Worm (Caenorhabditis elegans) whole organism, L3 larva: ENCODE results near the gene C10E2.1.

Experiments
- R02D3.7 ChIP-seq: fragments of 150-350 bp; optimal IDR thresholded peaks from 2 replicates; lab custom pipeline; 2014; ENCODE audit warnings: missing biosample characterization, missing genetic modification characterization
- aly-2 ChIP-seq: fragments of 150-350 bp; optimal IDR thresholded peaks from 2 replicates; lab custom pipeline; 2014; ENCODE audit warnings: missing biosample characterization, missing genetic modification characterization
- ama-1 ChIP-seq: fragments of 150-350 bp; optimal IDR thresholded peaks from 2 replicates; lab custom pipeline; 2018
- daf-12 ChIP-seq: fragments of 150-350 bp; optimal IDR thresholded peaks from 2 replicates; lab custom pipeline; 2014; ENCODE audit warnings: missing biosample characterization, missing genetic modification reagents, missing genetic modification characterization
- egl-27 ChIP-seq: sonication (generic microtip); optimal IDR thresholded peaks from 4 replicates; lab custom pipeline; 2017; ENCODE audit warnings: missing biosample characterization, missing genetic modification reagents, missing genetic modification characterization
- elt-1 ChIP-seq: fragments of 150-350 bp; optimal IDR thresholded peaks from 2 replicates; lab custom pipeline; 2014; ENCODE audit warnings: missing biosample characterization, missing genetic modification characterization
- elt-3 ChIP-seq, 3 experiments: fragments of 150-350 bp in 1 of 3; sonication (generic microtip) in 2 of 3; optimal IDR thresholded peaks; 2 replicates in 2 of 3; 4 replicates in 1 of 3; lab custom pipeline; 2014 to 2017; ENCODE audit warnings: missing biosample characterization in 3 of 3, missing genetic modification characterization in 3 of 3
- eor-1 ChIP-seq, 2 experiments: fragments of 150-350 bp; optimal IDR thresholded peaks; 2 replicates each; lab custom pipeline; 2014 to 2018; ENCODE audit warnings: missing biosample characterization in 2 of 2, missing genetic modification characterization in 2 of 2
- fkh-10 ChIP-seq: sonication (generic microtip); optimal IDR thresholded peaks from 2 replicates; lab custom pipeline; 2017; ENCODE audit warnings: missing biosample characterization, missing genetic modification reagents, missing genetic modification characterization
- fkh-2 ChIP-seq: fragments of 150-350 bp; optimal IDR thresholded peaks from 2 replicates; lab custom pipeline; 2014; ENCODE audit warnings: missing biosample characterization, missing genetic modification reagents, missing genetic modification characterization
- jun-1 ChIP-seq: fragments of 150-350 bp; optimal IDR thresholded peaks from 2 replicates; lab custom pipeline; 2014; ENCODE audit warnings: missing biosample characterization, missing genetic modification reagents, missing genetic modification characterization
- lin-15B ChIP-seq: fragments of 150-350 bp; optimal IDR thresholded peaks from 2 replicates; lab custom pipeline; 2014; ENCODE audit warnings: missing biosample characterization, missing genetic modification characterization
- lin-39 ChIP-seq: fragments of 150-350 bp; optimal IDR thresholded peaks from 2 replicates; lab custom pipeline; 2018; ENCODE audit warnings: missing biosample characterization, missing genetic modification reagents, missing genetic modification characterization
- mml-1 ChIP-seq: fragments of 150-350 bp; sonication (generic microtip); optimal IDR thresholded peaks from 3 replicates; lab custom pipeline; 2014; ENCODE audit warnings: missing biosample characterization, missing genetic modification characterization
- nfya-1 ChIP-seq: sonication (generic microtip); optimal IDR thresholded peaks from 2 replicates; lab custom pipeline; 2017; ENCODE audit warnings: missing genetic modification characterization, mild to moderate bottlenecking, missing compliant biosample characterization, antibody characterized with exemption, moderate library complexity; ENCODE audit not compliant: insufficient read depth
- nhr-12 ChIP-seq: fragments of 150-350 bp; optimal IDR thresholded peaks from 2 replicates; lab custom pipeline; 2014; ENCODE audit warnings: missing biosample characterization, missing genetic modification characterization
- nhr-23 ChIP-seq: fragments of 150-350 bp; optimal IDR thresholded peaks from 2 replicates; lab custom pipeline; 2014; ENCODE audit warnings: missing biosample characterization, missing genetic modification reagents, missing genetic modification characterization
- nhr-237 ChIP-seq: fragments of 150-350 bp; optimal IDR thresholded peaks from 2 replicates; lab custom pipeline; 2014; ENCODE audit warnings: missing biosample characterization, missing genetic modification characterization
- nhr-25 ChIP-seq: sonication (generic microtip); optimal IDR thresholded peaks from 2 replicates; lab custom pipeline; 2017; ENCODE audit warnings: missing biosample characterization, missing genetic modification characterization
- nhr-28 ChIP-seq: fragments of 150-350 bp; optimal IDR thresholded peaks from 2 replicates; lab custom pipeline; 2014; ENCODE audit warnings: missing biosample characterization, missing genetic modification characterization
- nhr-43 ChIP-seq: sonication (generic microtip); optimal IDR thresholded peaks from 2 replicates; lab custom pipeline; 2016; ENCODE audit warnings: mild to moderate bottlenecking, missing genetic modification characterization, missing compliant biosample characterization; ENCODE audit not compliant: poor library complexity, severe bottlenecking
- nhr-67 ChIP-seq: fragments of 150-350 bp; optimal IDR thresholded peaks from 2 replicates; lab custom pipeline; 2014; ENCODE audit warnings: missing biosample characterization, missing genetic modification characterization
- nhr-76 ChIP-seq: fragments of 150-350 bp; sonication (generic microtip); optimal IDR thresholded peaks from 5 replicates; lab custom pipeline; 2014; ENCODE audit warnings: missing biosample characterization, missing genetic modification characterization
- nhr-77 ChIP-seq: fragments of 150-350 bp; optimal IDR thresholded peaks from 2 replicates; lab custom pipeline; 2014; ENCODE audit warnings: missing biosample characterization, missing genetic modification characterization
- pha-4 ChIP-seq: fragments of 150-350 bp; optimal IDR thresholded peaks from 2 replicates; lab custom pipeline; 2014; ENCODE audit warnings: missing biosample characterization, missing genetic modification reagents, missing genetic modification characterization
- pqm-1 ChIP-seq: fragments of 150-350 bp; optimal IDR thresholded peaks from 2 replicates; lab custom pipeline; 2017; ENCODE audit warnings: missing biosample characterization, missing genetic modification characterization, inconsistent platforms
- sea-2 ChIP-seq: fragments of 150-350 bp; sonication (generic microtip); optimal IDR thresholded peaks from 4 replicates; lab custom pipeline; 2014; ENCODE audit warnings: missing biosample characterization, missing genetic modification reagents, missing genetic modification characterization
- skn-1 ChIP-seq: fragments of 150-350 bp; optimal IDR thresholded peaks from 2 replicates; lab custom pipeline; 2014; ENCODE audit warnings: missing biosample characterization, missing genetic modification characterization
- snpc-4 ChIP-seq: fragments of 150-350 bp; optimal IDR thresholded peaks from 2 replicates; lab custom pipeline; 2014; ENCODE audit warnings: missing biosample characterization, missing genetic modification characterization
- unc-39 ChIP-seq: sonication (generic microtip); optimal IDR thresholded peaks from 4 replicates; lab custom pipeline; 2017; ENCODE audit warnings: missing biosample characterization, missing genetic modification characterization
- zag-1 ChIP-seq: fragments of 150-350 bp; optimal IDR thresholded peaks from 2 replicates; lab custom pipeline; 2014; ENCODE audit warnings: missing biosample characterization, missing genetic modification characterization
- ztf-4 ChIP-seq: fragments of 150-350 bp; optimal IDR thresholded peaks from 2 replicates; lab custom pipeline; 2014; ENCODE audit warnings: missing biosample characterization, missing genetic modification characterization

The C10E2.1 gene

DNA sequence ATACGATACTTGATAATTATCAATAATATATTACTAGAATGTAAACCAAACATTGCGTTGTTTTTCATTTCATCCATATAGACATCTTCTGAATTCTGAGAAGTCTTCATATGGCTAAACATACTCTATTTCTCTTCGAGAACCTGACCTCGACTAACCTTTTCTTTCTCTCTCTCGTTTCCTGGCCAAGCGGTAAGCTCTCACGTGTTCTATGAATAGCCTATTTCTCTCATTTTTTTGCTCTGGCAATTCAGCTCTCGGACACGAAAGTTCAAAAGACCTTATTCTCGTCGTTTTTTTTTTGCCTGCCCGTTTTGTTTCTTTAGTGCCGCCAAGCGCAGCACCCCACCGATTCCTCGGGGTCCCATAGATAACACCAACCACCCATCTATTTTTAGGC is 25.2 kb upstream of the C10E2.1 start:
- no peak for TF ChIP-seq daf-12 (tag; lab: Kevin White, UChicago)
- no peak for TF ChIP-seq sea-2 (GFP tag; lab: Kevin White, UChicago)
- no peak for TF ChIP-seq jun-1 (tag; lab: Kevin White, UChicago)
- TF ChIP-seq pha-4: no peak
- TF ChIP-seq R02D3.7 (tag; lab: Kevin White, UChicago): no peak
- TF ChIP-seq fkh-2 (tag; lab: Kevin White, UChicago): no peak
- TF ChIP-seq ztf-4: no peak
- TF ChIP-seq aly-2 (tag; lab: Kevin White, UChicago): no peak
- TF ChIP-seq lin-39 (tag; lab: Kevin White, UChicago): peak; percentile 56
- no peak for TF ChIP-seq egl-27
- TF ChIP-seq nfya-1 (tag; lab: Kevin White, UChicago): peak; percentile 17
- TF ChIP-seq zag-1: no peak
- no peak for TF ChIP-seq fkh-10 (GFP tag; lab: Kevin White, UChicago)
- no peak for TF ChIP-seq eor-1 (tag; optimal IDR thresholded peaks at IDR 0.05; lab: Kevin White, UChicago)
- TF ChIP-seq nhr-23 (tag; lab: Kevin White, UChicago): no peak
- no peak for TF ChIP-seq ama-1

DNA sequence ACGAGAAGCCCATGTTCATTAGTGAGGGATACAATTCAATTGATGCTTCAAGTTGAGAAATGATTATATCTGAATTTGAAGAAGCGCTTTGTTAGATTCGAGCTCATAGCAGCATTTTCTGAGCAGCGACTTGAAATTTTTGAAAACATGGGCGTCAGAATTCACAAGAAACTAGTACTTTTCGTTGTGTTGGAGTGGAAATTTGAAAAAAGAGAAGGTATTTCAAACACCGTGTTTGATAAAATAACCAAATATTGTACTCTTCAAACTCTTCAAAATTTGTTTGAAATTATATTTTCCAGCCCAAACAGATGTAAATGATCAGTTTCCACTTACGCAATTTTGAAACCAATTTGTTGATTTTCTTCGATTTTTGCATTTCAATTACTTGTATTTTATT is 17.7 kb upstream of the C10E2.1 start, which contains the start of gene C10E2.2:
TSS of gene C10E2.2 (plus strand) at position 301 of the 400 bp plus-strand sequence.
- TF ChIP-seq aly-2 (tag; lab: Kevin White, UChicago) (no peak), nhr-67 (tag; lab: Kevin White, UChicago) (no peak), egl-27 (no peak), nhr-23 (tag; lab: Kevin White, UChicago) (no peak), lin-15B (tag; lab: Kevin White, UChicago) (no peak)
- TF ChIP-seq, all 47 proteins: peak for 0

DNA sequence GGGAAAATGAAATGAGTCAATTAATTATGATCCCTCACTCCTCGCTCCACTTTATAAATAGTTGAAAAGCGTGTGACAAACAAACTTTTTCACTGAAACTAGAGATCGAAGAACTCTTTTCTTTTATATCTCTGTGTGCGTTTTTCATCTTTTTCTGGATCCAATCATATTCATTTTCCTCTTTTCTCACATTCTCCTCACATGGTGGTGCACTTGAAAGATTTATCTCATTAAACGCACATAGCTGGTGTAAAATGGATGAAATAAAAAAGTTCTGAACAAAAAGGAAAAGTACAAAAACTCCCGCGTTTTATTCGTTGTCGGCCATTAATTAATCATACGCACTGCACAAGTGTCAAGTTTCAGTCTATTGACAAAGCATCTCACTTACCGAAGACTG is 10.4 kb upstream of the C10E2.1 start:
- TF ChIP-seq skn-1 (tag; lab: Kevin White, UChicago): no peak
- TF ChIP-seq pqm-1: no peak
- no peak for TF ChIP-seq elt-3 (tag; optimal IDR thresholded peaks at IDR 0.05; lab: Kevin White, UChicago)
- no peak for TF ChIP-seq nhr-43 (tag; lab: Kevin White, UChicago)
- no peak for TF ChIP-seq lin-15B (tag; lab: Kevin White, UChicago)
- TF ChIP-seq fkh-10 (GFP tag; lab: Kevin White, UChicago): no peak
- no peak for TF ChIP-seq elt-1

DNA sequence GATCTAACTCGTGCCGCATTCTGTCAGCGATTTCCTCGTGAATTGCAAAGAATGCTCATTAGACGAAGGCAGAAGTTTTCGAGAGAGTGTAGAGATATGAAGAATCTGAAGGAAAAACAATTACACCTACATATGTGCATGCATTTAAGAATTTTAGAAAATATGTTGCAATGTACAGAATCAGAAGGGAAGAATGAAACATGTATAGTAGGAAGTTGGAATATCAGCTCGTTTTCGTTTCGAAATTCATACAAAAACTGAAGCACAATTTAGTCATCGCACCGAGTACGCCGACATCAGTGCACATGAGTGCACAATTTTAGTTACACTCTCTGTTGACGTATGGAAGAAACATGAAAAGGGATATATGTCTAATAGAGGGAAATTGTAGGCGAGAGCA is 8.2 kb upstream of the C10E2.1 start, which contains the start of gene C10E2.5:
TSS of gene C10E2.5 (minus strand) at position 101 of the 400 bp plus-strand sequence.
- TF ChIP-seq mml-1 (tag; lab: Kevin White, UChicago) (no peak), aly-2 (tag; lab: Kevin White, UChicago) (no peak), nhr-28 (no peak), nhr-25 (tag; lab: Kevin White, UChicago) (no peak), nhr-76 (tag; lab: Kevin White, UChicago) (no peak), snpc-4 (tag; lab: Kevin White, UChicago) (no peak), nhr-237 (tag; lab: Kevin White, UChicago) (no peak), fkh-2 (tag; lab: Kevin White, UChicago) (no peak), egl-27 (no peak), nhr-77 (tag; lab: Kevin White, UChicago) (no peak), jun-1 (tag; lab: Kevin White, UChicago) (no peak), unc-39 (no peak), zag-1 (no peak), nhr-12 (tag; lab: Kevin White, UChicago) (no peak)

DNA sequence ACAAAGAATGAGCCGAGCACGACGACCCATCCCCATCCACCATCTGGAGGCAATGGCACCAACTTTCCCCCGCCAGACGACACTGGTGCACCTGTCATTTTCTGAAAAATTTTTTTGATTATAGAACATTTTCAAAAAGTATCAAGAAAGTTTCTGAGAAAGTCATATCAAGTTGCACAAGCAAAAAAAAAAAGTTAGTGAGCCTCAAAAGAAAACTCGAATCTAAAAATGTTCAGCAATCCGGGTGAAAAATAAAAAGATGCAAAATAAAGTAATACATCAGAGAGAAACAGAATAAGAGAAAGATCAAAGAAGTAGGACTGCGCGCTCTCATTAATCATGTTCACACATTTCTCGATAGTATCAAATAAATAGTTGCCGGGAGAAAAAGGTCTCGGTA is 7.8 kb downstream of the C10E2.1 start, which contains the start of gene mct-6:
TSS of gene mct-6 (minus strand) at position 101 of the 400 bp plus-strand sequence.
- no peak for TF ChIP-seq pqm-1
- peak; percentile 37 for TF ChIP-seq nhr-23 (tag; lab: Kevin White, UChicago)

DNA sequence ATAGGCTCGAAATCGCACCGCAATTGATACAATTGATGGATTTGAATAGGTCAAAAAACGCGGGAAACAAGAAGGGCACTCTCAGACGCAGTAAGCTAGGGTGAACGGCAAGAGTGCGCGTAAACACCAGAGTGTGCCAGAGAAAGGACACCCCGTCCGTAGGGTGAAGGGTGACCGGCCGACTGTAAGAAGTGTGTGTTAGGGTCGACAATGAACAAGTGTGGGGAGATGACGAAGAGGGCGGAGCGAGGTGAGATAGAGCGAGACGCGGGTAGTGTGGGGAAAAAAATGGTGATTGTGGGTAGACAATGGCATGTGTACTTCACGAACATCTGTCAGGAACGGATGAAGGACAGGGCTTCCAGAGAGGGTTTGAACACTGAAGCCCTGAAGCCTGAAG is 8.3 kb downstream of the C10E2.1 start:
- TF ChIP-seq lin-39 (tag; lab: Kevin White, UChicago) (peak; percentile 14), nhr-12 (tag; lab: Kevin White, UChicago) (no peak)
